Fruit fly (Drosophila melanogaster) whole organism, prepupa: ENCODE data around the gene ND-MNLL.

Experiments
- Blimp-1 ChIP-seq: fragments of 200-800 bp; sonication (Bioruptor generic); optimal IDR thresholded peaks from 3 replicates; lab custom pipeline; 2017; ENCODE audit warnings: missing biosample characterization, missing genetic modification characterization, mild to moderate bottlenecking, moderate library complexity, missing genetic modification reagents
- CG10669 ChIP-seq: fragments of 200-800 bp; sonication (Bioruptor generic); optimal IDR thresholded peaks from 3 replicates; lab custom pipeline; 2018; ENCODE audit warnings: missing biosample characterization, mild to moderate bottlenecking, missing genetic modification characterization, moderate library complexity
- CG11294 ChIP-seq: fragments of 200-800 bp; sonication (Bioruptor generic); IDR thresholded peaks from 2 replicates; pipeline ENCODE4 v1.3.6; 2022; ENCODE audit warnings: missing biosample characterization, missing genetic modification characterization
- CG11762 ChIP-seq: fragments of 200-800 bp; sonication (Bioruptor generic); optimal IDR thresholded peaks from 3 replicates; lab custom pipeline; 2016; ENCODE audit warnings: missing biosample characterization, missing genetic modification characterization; ENCODE audit not compliant: insufficient read depth
- CG15336 ChIP-seq: fragments of 200-800 bp; sonication (Bioruptor generic); IDR thresholded peaks from 2 replicates; pipeline ENCODE4 v1.3.6; 2022; ENCODE audit warnings: missing biosample characterization, missing genetic modification characterization
- CG16779 ChIP-seq: fragments of 200-800 bp; sonication (Bioruptor generic); optimal IDR thresholded peaks from 3 replicates; lab custom pipeline; 2017; ENCODE audit warnings: missing biosample characterization, mild to moderate bottlenecking, missing genetic modification characterization
- CG32006 ChIP-seq: fragments of 200-800 bp; sonication (Bioruptor generic); optimal IDR thresholded peaks from 3 replicates; lab custom pipeline; 2017; ENCODE audit warnings: missing biosample characterization, mild to moderate bottlenecking, missing genetic modification characterization
- CG3919 ChIP-seq: fragments of 200-800 bp; sonication (Bioruptor generic); optimal IDR thresholded peaks from 3 replicates; lab custom pipeline; 2016; ENCODE audit warnings: missing biosample characterization, missing genetic modification characterization
- CG6163 ChIP-seq: fragments of 200-800 bp; sonication (Bioruptor generic); IDR thresholded peaks from 3 replicates; pipeline ENCODE4 v1.3.6; 2022; ENCODE audit warnings: missing biosample characterization, missing genetic modification characterization
- CG6276 ChIP-seq: fragments of 200-800 bp; sonication (Bioruptor generic); optimal IDR thresholded peaks from 2 replicates; lab custom pipeline; 2017; ENCODE audit warnings: missing biosample characterization, mild to moderate bottlenecking, missing genetic modification characterization
- CG6808 ChIP-seq: fragments of 200-800 bp; sonication (Bioruptor generic); optimal IDR thresholded peaks from 3 replicates; lab custom pipeline; 2017; ENCODE audit warnings: missing biosample characterization, missing genetic modification characterization, mild to moderate bottlenecking, moderate library complexity, missing genetic modification reagents
- CG6854 ChIP-seq: fragments of 200-800 bp; sonication (Bioruptor generic); optimal IDR thresholded peaks from 2 replicates; lab custom pipeline; 2017; ENCODE audit warnings: missing biosample characterization, mild to moderate bottlenecking, missing genetic modification characterization
- CG7368 ChIP-seq: fragments of 200-800 bp; sonication (Bioruptor generic); optimal IDR thresholded peaks from 3 replicates; lab custom pipeline; 2016; ENCODE audit warnings: missing biosample characterization, missing genetic modification characterization
- CG8119 ChIP-seq: fragments of 200-800 bp; sonication (Bioruptor generic); IDR thresholded peaks from 3 replicates; pipeline ENCODE4 v1.3.6; 2022; ENCODE audit warnings: missing biosample characterization, missing genetic modification characterization
- CG8632 ChIP-seq: fragments of 200-800 bp; sonication (Bioruptor generic); optimal IDR thresholded peaks from 3 replicates; lab custom pipeline; 2016; ENCODE audit warnings: missing biosample characterization, missing genetic modification characterization
- Eip75B ChIP-seq: fragments of 200-800 bp; sonication (Bioruptor generic); optimal IDR thresholded peaks from 3 replicates; lab custom pipeline; 2016; ENCODE audit warnings: missing biosample characterization, missing genetic modification characterization
- Eip78C ChIP-seq: fragments of 200-800 bp; sonication (Bioruptor generic); peaks from one replicate; lab custom pipeline; 2016; ENCODE audit warnings: missing biosample characterization, missing genetic modification characterization
- Ets21C ChIP-seq: fragments of 200-800 bp; sonication (Bioruptor generic); optimal IDR thresholded peaks from 3 replicates; lab custom pipeline; 2016; ENCODE audit warnings: missing biosample characterization, missing genetic modification characterization
- Ets96B ChIP-seq: fragments of 200-800 bp; optimal IDR thresholded peaks from 2 replicates; lab custom pipeline; 2019; ENCODE audit warnings: missing biosample characterization, mild to moderate bottlenecking, missing genetic modification characterization, moderate library complexity
- Gug ChIP-seq: fragments of 200-800 bp; sonication (Bioruptor generic); IDR thresholded peaks from 2 replicates; pipeline ENCODE4 v1.3.6; 2022; ENCODE audit warnings: missing biosample characterization, missing genetic modification characterization
- Hr4 ChIP-seq: fragments of 200-800 bp; sonication (Bioruptor generic); optimal IDR thresholded peaks from 3 replicates; lab custom pipeline; 2016; ENCODE audit warnings: missing biosample characterization, missing genetic modification characterization
- OdsH ChIP-seq: fragments of 200-800 bp; sonication (Bioruptor generic); optimal IDR thresholded peaks from 3 replicates; lab custom pipeline; 2016; ENCODE audit warnings: missing biosample characterization, missing genetic modification characterization
- Sox14 ChIP-seq: fragments of 200-800 bp; sonication (Bioruptor generic); optimal IDR thresholded peaks from 3 replicates; lab custom pipeline; 2016; ENCODE audit warnings: missing biosample characterization, missing genetic modification characterization
- Sox15 ChIP-seq: fragments of 200-800 bp; sonication (Bioruptor generic); optimal IDR thresholded peaks from 3 replicates; lab custom pipeline; 2016; ENCODE audit warnings: missing biosample characterization, missing genetic modification characterization
- acj6 ChIP-seq: fragments of 200-800 bp; sonication (Bioruptor generic); optimal IDR thresholded peaks from 3 replicates; lab custom pipeline; 2016; ENCODE audit warnings: missing biosample characterization, missing genetic modification characterization
- cyc ChIP-seq: fragments of 200-800 bp; sonication (Bioruptor generic); optimal IDR thresholded peaks from 3 replicates; lab custom pipeline; 2016; ENCODE audit warnings: missing biosample characterization, missing genetic modification characterization
- dsx ChIP-seq: fragments of 200-800 bp; optimal IDR thresholded peaks from 3 replicates; lab custom pipeline; 2019; ENCODE audit warnings: missing biosample characterization, mild to moderate bottlenecking, missing genetic modification characterization, moderate library complexity; ENCODE audit not compliant: poor library complexity, severe bottlenecking
- eg ChIP-seq: fragments of 200-800 bp; sonication (Bioruptor generic); IDR thresholded peaks from 3 replicates; pipeline ENCODE4 v1.3.6; 2022; ENCODE audit warnings: missing biosample characterization, missing genetic modification characterization
- esn ChIP-seq: fragments of 200-800 bp; sonication (Bioruptor generic); optimal IDR thresholded peaks from 2 replicates; lab custom pipeline; 2016; ENCODE audit warnings: missing biosample characterization, mild to moderate bottlenecking, missing genetic modification characterization, moderate library complexity
- fd59A ChIP-seq: fragments of 200-800 bp; sonication (Bioruptor generic); optimal IDR thresholded peaks from 2 replicates; lab custom pipeline; 2017; ENCODE audit warnings: missing biosample characterization, mild to moderate bottlenecking, missing genetic modification characterization, missing genetic modification reagents
- lz ChIP-seq: fragments of 200-800 bp; sonication (Bioruptor generic); optimal IDR thresholded peaks from 3 replicates; lab custom pipeline; 2016; ENCODE audit warnings: missing biosample characterization, missing genetic modification characterization
- pdm3 ChIP-seq: fragments of 200-800 bp; sonication (Bioruptor generic); optimal IDR thresholded peaks from 3 replicates; lab custom pipeline; 2016; ENCODE audit warnings: missing biosample characterization, missing genetic modification characterization
- salr ChIP-seq, 2 experiments: fragments of 200-800 bp; sonication (Bioruptor generic); optimal IDR thresholded peaks; 3 replicates each; lab custom pipeline; 2016 to 2018; ENCODE audit warnings: missing biosample characterization in 2 of 2, missing genetic modification characterization in 2 of 2, mild to moderate bottlenecking in 1 of 2
- spab ChIP-seq: fragments of 200-800 bp; sonication (Bioruptor generic); optimal IDR thresholded peaks from 2 replicates; lab custom pipeline; 2017; ENCODE audit warnings: missing biosample characterization, mild to moderate bottlenecking, missing genetic modification characterization, missing genetic modification reagents
- ss ChIP-seq, 2 experiments: fragments of 200-800 bp; sonication (Bioruptor generic); optimal IDR thresholded peaks; 2 replicates in 1 of 2; 3 replicates in 1 of 2; lab custom pipeline; 2017 to 2018; ENCODE audit warnings: mild to moderate bottlenecking in 2 of 2, missing biosample characterization in 2 of 2, missing genetic modification characterization in 2 of 2, moderate library complexity in 1 of 2
- svp ChIP-seq: fragments of 200-800 bp; sonication (Bioruptor generic); peaks from one replicate; lab custom pipeline; 2016; ENCODE audit warnings: missing biosample characterization, missing genetic modification characterization
- topi ChIP-seq: fragments of 200-800 bp; sonication (Bioruptor generic); optimal IDR thresholded peaks from 3 replicates; lab custom pipeline; 2016; ENCODE audit warnings: missing biosample characterization, missing genetic modification characterization
- vri ChIP-seq: fragments of 200-800 bp; sonication (Bioruptor generic); optimal IDR thresholded peaks from 3 replicates; lab custom pipeline; 2016; ENCODE audit warnings: missing biosample characterization, mild to moderate bottlenecking, missing genetic modification characterization

The ND-MNLL gene

DNA sequence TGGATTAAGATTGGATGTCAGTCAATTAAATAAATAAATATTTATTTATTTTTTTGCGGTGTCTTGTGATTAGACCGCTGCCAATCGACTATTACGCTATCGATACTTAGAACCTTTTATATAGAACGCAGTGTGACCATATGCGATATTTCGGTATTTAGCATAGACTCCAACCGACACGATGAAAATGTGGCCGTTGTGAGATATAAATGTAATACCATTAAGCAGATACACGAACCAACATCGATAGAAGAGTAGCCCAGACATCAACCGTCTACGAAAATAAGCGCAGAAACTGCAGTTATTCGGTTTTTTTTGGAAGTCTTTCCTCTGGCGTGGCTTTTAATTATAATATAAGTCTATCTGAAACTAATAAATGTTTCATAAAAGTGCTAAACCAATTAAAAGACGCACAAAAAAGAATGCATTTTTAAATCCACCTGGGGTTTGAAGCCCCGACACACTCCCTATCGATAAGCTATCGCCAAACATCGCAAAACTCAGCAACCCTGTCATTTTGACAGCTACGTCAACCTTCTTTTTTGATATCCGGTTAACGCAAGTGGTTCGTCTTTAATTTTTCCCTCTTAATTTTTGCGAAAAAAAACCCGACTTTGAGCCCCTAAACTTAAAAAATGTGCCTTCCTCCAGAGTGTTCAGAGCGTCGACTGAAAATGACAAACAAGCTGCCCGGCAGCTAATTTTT, 39.8 kb upstream of the ND-MNLL start, which contains the start of the genes Dhdds and RpS14a (continued):
- no peak for TF ChIP-seq OdsH (GFP tag; lab: Kevin White, UChicago)
- TF ChIP-seq fd59A: peak; percentile 9
- TF ChIP-seq Gug (GFP tag; lab: Robert Waterston, UW): no peak
- peak; percentile 17 for TF ChIP-seq vri (GFP tag; lab: Kevin White, UChicago)
- 0 out of 3 replicates have a peak, but pooled peaks have one; percentile 26 for TF ChIP-seq CG6163
- no peak for TF ChIP-seq CG16779 (tag; lab: Kevin White, UChicago)
- peak; percentile 8 for TF ChIP-seq acj6 (GFP tag; lab: Kevin White, UChicago)
- peak; percentile 35 for TF ChIP-seq CG7368 (GFP tag; lab: Kevin White, UChicago)

DNA sequence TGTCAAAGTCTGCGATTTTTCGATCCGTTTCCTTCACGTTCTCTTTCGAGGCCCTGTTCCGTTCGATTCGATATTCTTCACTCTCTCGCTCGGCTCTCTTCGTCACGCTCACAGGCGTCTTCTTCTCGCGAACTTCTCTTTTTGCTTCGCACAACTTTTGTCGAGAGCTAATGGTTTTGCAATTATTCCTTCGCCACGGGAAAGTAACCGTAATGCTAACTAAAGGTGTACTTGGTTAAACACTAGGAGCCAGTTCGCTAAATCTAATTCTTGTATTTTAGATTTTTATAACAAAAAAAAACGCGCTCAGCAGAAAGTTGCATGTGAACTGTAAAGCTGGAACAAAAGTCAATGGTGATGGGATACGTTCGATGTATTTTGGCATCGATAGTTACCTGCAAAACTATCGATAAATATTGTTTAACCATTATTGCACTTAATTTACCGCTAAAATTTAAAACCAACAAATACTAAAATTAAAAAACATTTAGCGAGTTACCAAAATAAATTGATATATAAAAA, 37.5 kb upstream of the ND-MNLL start, which contains the start of gene mahe:
mahe (minus strand) TSS at position 355 of the 522 bp plus-strand sequence.
- TF ChIP-seq Sox14 (GFP tag; lab: Kevin White, UChicago) (peak; percentile 11), esn (GFP tag; lab: Kevin White, UChicago) (no peak), Eip78C (GFP tag; lab: Kevin White, UChicago) (peak; percentile 44), Hr4 (GFP tag; lab: Kevin White, UChicago) (no peak), vri (GFP tag; lab: Kevin White, UChicago) (no peak), Sox15 (GFP tag; lab: Kevin White, UChicago) (no peak), svp (peak; percentile 62), CG10669 (GFP tag; lab: Kevin White, UChicago) (no peak), CG8119 (GFP tag; lab: Robert Waterston, UW) (peak; percentile 26; the same call in 1 of the 3 replicates), CG8632 (GFP tag; lab: Kevin White, UChicago) (no peak), ss (GFP tag; optimal IDR thresholded peaks at IDR 0.05; lab: Kevin White, UChicago) (peak in 1 of 2 experiments; percentile 21), CG32006 (GFP tag; lab: Kevin White, UChicago) (no peak)

DNA sequence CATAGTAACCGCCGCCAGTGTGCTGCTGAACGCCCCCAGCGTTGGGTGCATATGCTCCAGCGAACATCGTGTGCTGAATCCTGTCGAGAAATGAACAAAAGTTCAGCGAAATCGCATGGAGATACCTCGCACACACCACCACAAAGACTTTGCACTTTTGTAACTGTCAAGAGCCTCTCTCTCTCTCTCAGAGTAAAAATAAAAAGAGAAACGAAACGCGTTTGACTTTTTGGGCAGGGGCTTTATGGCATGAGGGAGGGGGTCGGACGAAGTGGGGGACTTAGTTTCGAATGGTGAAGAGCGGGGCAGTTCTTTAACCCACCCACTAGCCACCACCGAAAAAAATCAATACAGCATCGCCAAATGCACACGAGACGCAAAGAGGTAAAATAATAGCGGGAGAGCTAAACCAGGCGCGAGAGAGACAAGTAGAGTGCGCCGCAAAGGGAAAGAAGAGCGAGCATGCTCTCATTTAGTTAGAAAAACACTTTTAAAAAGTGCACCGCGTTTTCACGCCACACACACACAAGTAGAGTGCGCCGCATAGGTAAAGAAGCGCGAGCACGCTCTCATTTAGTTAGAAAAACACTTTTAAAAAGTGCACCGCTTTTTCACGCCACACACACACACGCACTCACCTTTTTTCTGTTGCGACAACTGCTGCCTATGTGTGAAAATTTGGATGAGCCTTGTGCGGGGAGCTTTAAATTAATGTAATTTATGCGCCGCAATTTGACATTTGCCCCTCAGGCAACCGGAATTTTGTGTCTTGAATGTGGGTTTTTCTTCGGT, 36.8 kb upstream of the ND-MNLL start:
- TF ChIP-seq cyc (GFP tag; lab: Kevin White, UChicago) (no peak), CG32006 (GFP tag; lab: Kevin White, UChicago) (no peak), CG15336 (peak; percentile 27; the same call in 1 of the 2 replicates), eg (GFP tag; lab: Robert Waterston, UW) (peak; percentile 47; the same call in 1 of the 3 replicates), CG11762 (GFP tag; lab: Kevin White, UChicago) (no peak), pdm3 (GFP tag; lab: Kevin White, UChicago) (no peak), Ets96B (tag; lab: Kevin White, UChicago) (no peak), salr (GFP tag; optimal IDR thresholded peaks at IDR 0.05; lab: Kevin White, UChicago) (no peak), topi (GFP tag; lab: Kevin White, UChicago) (no peak), CG6854 (GFP tag; lab: Kevin White, UChicago) (peak; percentile 61), vri (GFP tag; lab: Kevin White, UChicago) (no peak), fd59A (no peak), dsx (GFP tag; lab: Kevin White, UChicago) (peak; percentile 14), Ets21C (GFP tag; lab: Kevin White, UChicago) (no peak), ss (GFP tag; optimal IDR thresholded peaks at IDR 0.05; lab: Kevin White, UChicago) (peak; percentile 23 to 62), Blimp-1 (GFP tag; lab: Kevin White, UChicago) (no peak), CG8632 (GFP tag; lab: Kevin White, UChicago) (no peak), CG11294 (GFP tag; lab: Robert Waterston, UW) (no peak), svp (peak; percentile 70), Eip78C (GFP tag; lab: Kevin White, UChicago) (peak; percentile 67), CG6276 (GFP tag; lab: Kevin White, UChicago) (peak; percentile 38), lz (GFP tag; lab: Kevin White, UChicago) (no peak), spab (no peak), CG16779 (tag; lab: Kevin White, UChicago) (no peak), Eip75B (GFP tag; lab: Kevin White, UChicago) (no peak), CG3919 (GFP tag; lab: Kevin White, UChicago) (no peak), CG6808 (GFP tag; lab: Kevin White, UChicago) (peak; percentile 45)
